Fruit fly (Drosophila melanogaster) whole organism, wandering third instar larva: ENCODE measurements around the gene mtsh.

Experiments used
- Abd-B ChIP-seq: fragments of >200 bp; optimal IDR thresholded peaks from 2 replicates; lab custom pipeline; 2017; ENCODE audit warnings: missing biosample characterization, missing genetic modification characterization
- CG32264 ChIP-seq: fragments of 200-800 bp; sonication (Bioruptor generic); optimal IDR thresholded peaks from 2 replicates; lab custom pipeline; 2016; ENCODE audit warnings: missing biosample characterization, missing genetic modification characterization
- CG9705 ChIP-seq: fragments of 200-800 bp; sonication (Bioruptor generic); optimal IDR thresholded peaks from 2 replicates; lab custom pipeline; 2018; ENCODE audit warnings: missing biosample characterization, mild to moderate bottlenecking, missing genetic modification characterization
- CrebA ChIP-seq: fragments of 200-800 bp; sonication (Bioruptor generic); optimal IDR thresholded peaks from 2 replicates; lab custom pipeline; 2016; ENCODE audit warnings: missing biosample characterization, mild to moderate bottlenecking, missing genetic modification characterization, borderline replicate concordance
- Dfd ChIP-seq: fragments of >200 bp; optimal IDR thresholded peaks from 2 replicates; lab custom pipeline; 2017; ENCODE audit warnings: missing biosample characterization, missing genetic modification characterization
- HLH106 ChIP-seq: fragments of 200-800 bp; optimal IDR thresholded peaks from 3 replicates; lab custom pipeline; 2019; ENCODE audit warnings: missing biosample characterization, mild to moderate bottlenecking, missing genetic modification characterization, moderate library complexity
- Hnf4 ChIP-seq: fragments of 200-800 bp; sonication (Bioruptor generic); optimal IDR thresholded peaks from 2 replicates; lab custom pipeline; 2016; ENCODE audit warnings: missing biosample characterization, mild to moderate bottlenecking, missing genetic modification characterization
- Hr78 ChIP-seq: fragments of >200 bp; optimal IDR thresholded peaks from 2 replicates; lab custom pipeline; 2017; ENCODE audit warnings: missing biosample characterization, missing genetic modification characterization
- Hr83 ChIP-seq: fragments of 200-300 bp; sonication (Bioruptor generic); optimal IDR thresholded peaks from 2 replicates; lab custom pipeline; 2016; ENCODE audit warnings: missing biosample characterization, mild to moderate bottlenecking, missing genetic modification characterization, moderate library complexity; ENCODE audit not compliant: poor library complexity, severe bottlenecking
- Jra ChIP-seq: sonication (Bioruptor generic); optimal IDR thresholded peaks from 2 replicates; lab custom pipeline; 2016; ENCODE audit warnings: missing biosample characterization, missing genetic modification characterization
- Mio ChIP-seq: sonication (Bioruptor generic); optimal IDR thresholded peaks from 2 replicates; lab custom pipeline; 2016; ENCODE audit warnings: missing biosample characterization, missing genetic modification characterization
- Myc ChIP-seq: fragments of >200 bp; optimal IDR thresholded peaks from 2 replicates; lab custom pipeline; 2017
- N ChIP-seq: fragments of >200 bp; optimal IDR thresholded peaks from 2 replicates; lab custom pipeline; 2018; ENCODE audit warnings: missing biosample characterization, missing external identifiers, missing genetic modification characterization
- OdsH ChIP-seq: fragments of 200-800 bp; sonication (Bioruptor generic); optimal IDR thresholded peaks from 2 replicates; lab custom pipeline; 2016; ENCODE audit warnings: missing biosample characterization, mild to moderate bottlenecking, missing genetic modification characterization
- Rel ChIP-seq, 2 experiments: fragments of 200-800 bp; sonication (Bioruptor generic) in 1 of 2; optimal IDR thresholded peaks; 2 replicates in 1 of 2; 3 replicates in 1 of 2; lab custom pipeline; 2016 to 2019; ENCODE audit warnings: mild to moderate bottlenecking in 2 of 2, missing biosample characterization in 2 of 2, missing genetic modification characterization in 2 of 2, moderate library complexity in 1 of 2
- Sp1 ChIP-seq: fragments of 200-800 bp; sonication (Bioruptor generic); optimal IDR thresholded peaks from 3 replicates; lab custom pipeline; 2019; ENCODE audit warnings: missing biosample characterization, mild to moderate bottlenecking, missing genetic modification characterization, moderate library complexity
- Vsx2 ChIP-seq: fragments of 200-300, 225-300 bp; sonication (Bioruptor generic); optimal IDR thresholded peaks from 2 replicates; lab custom pipeline; 2018; ENCODE audit warnings: missing biosample characterization, missing genetic modification characterization; ENCODE audit not compliant: partially characterized antibody
- br ChIP-seq: fragments of 200-800 bp; sonication (Bioruptor generic); optimal IDR thresholded peaks from 2 replicates; lab custom pipeline; 2016; ENCODE audit warnings: missing biosample characterization, missing genetic modification characterization
- brk ChIP-seq: fragments of 200-800 bp; sonication (Bioruptor generic); optimal IDR thresholded peaks from 2 replicates; lab custom pipeline; 2016; ENCODE audit warnings: missing biosample characterization, mild to moderate bottlenecking, missing genetic modification characterization
- dl ChIP-seq, 2 experiments: fragments of 175-275, 200-275 bp in 1 of 2; fragments of 200-275 bp in 1 of 2; sonication (Bioruptor generic); optimal IDR thresholded peaks; lab custom pipeline; 2018; ENCODE audit warnings: mild to moderate bottlenecking in 2 of 2, missing biosample characterization in 2 of 2, missing genetic modification characterization in 2 of 2, moderate library complexity in 2 of 2; ENCODE audit not compliant: partially characterized antibody in 2 of 2, insufficient read depth in 1 of 2
- dmrt93B ChIP-seq: fragments of 200-800 bp; sonication (Bioruptor generic); optimal IDR thresholded peaks from 2 replicates; lab custom pipeline; 2018; ENCODE audit warnings: missing biosample characterization, mild to moderate bottlenecking, missing genetic modification characterization
- dsf ChIP-seq: sonication (Bioruptor generic); optimal IDR thresholded peaks from 2 replicates; lab custom pipeline; 2016; ENCODE audit warnings: missing biosample characterization, missing genetic modification characterization, borderline replicate concordance
- ey ChIP-seq: fragments of 200-800 bp; sonication (Bioruptor generic); optimal IDR thresholded peaks from 2 replicates; lab custom pipeline; 2016; ENCODE audit warnings: missing biosample characterization, missing genetic modification characterization
- foxo ChIP-seq, 2 experiments: fragments of 200-800 bp; sonication (Bioruptor generic); optimal IDR thresholded peaks; 2 replicates in 1 of 2; 3 replicates in 1 of 2; lab custom pipeline; 2016 to 2017; ENCODE audit warnings: missing biosample characterization in 2 of 2, missing genetic modification characterization in 2 of 2
- fru ChIP-seq: fragments of 200-800 bp; sonication (Bioruptor generic); optimal IDR thresholded peaks from 3 replicates; lab custom pipeline; 2016; ENCODE audit warnings: missing biosample characterization, mild to moderate bottlenecking, missing genetic modification characterization
- h ChIP-seq: fragments of 200-800 bp; sonication (Bioruptor generic); optimal IDR thresholded peaks from 3 replicates; lab custom pipeline; 2016; ENCODE audit warnings: missing biosample characterization, mild to moderate bottlenecking, missing genetic modification characterization
- jim ChIP-seq: fragments of 175-275, 200-325 bp; sonication (Bioruptor generic); optimal IDR thresholded peaks from 2 replicates; lab custom pipeline; 2016; ENCODE audit warnings: missing biosample characterization, mild to moderate bottlenecking, missing genetic modification characterization
- lola ChIP-seq: fragments of >200 bp; optimal IDR thresholded peaks from 2 replicates; lab custom pipeline; 2017; ENCODE audit warnings: missing biosample characterization, missing genetic modification characterization
- pan ChIP-seq: fragments of >200 bp; optimal IDR thresholded peaks from 2 replicates; lab custom pipeline; 2017
- psq ChIP-seq: fragments of 200-800 bp; sonication (Bioruptor generic); optimal IDR thresholded peaks from 3 replicates; lab custom pipeline; 2017; ENCODE audit warnings: missing biosample characterization, mild to moderate bottlenecking, missing genetic modification characterization, moderate library complexity
- rgr ChIP-seq: fragments of 200-800 bp; sonication (Bioruptor generic); optimal IDR thresholded peaks from 3 replicates; lab custom pipeline; 2016; ENCODE audit warnings: missing biosample characterization, mild to moderate bottlenecking, missing genetic modification characterization
- sage ChIP-seq: fragments of 200-800 bp; sonication (Bioruptor generic); optimal IDR thresholded peaks from 2 replicates; lab custom pipeline; 2016; ENCODE audit warnings: missing biosample characterization, mild to moderate bottlenecking, missing genetic modification characterization
- sv ChIP-seq: fragments of 200-800 bp; sonication (Bioruptor generic); optimal IDR thresholded peaks from 3 replicates; lab custom pipeline; 2016; ENCODE audit warnings: missing biosample characterization, missing genetic modification characterization
- tai ChIP-seq: sonication (Bioruptor generic); optimal IDR thresholded peaks from 2 replicates; lab custom pipeline; 2016; ENCODE audit warnings: missing biosample characterization, missing genetic modification characterization
- usp ChIP-seq: fragments of >200 bp; optimal IDR thresholded peaks from 2 replicates; lab custom pipeline; 2017; ENCODE audit warnings: missing biosample characterization, missing genetic modification characterization
- woc ChIP-seq: sonication (Bioruptor generic); optimal IDR thresholded peaks from 2 replicates; lab custom pipeline; 2016; ENCODE audit warnings: missing biosample characterization, mild to moderate bottlenecking, missing genetic modification characterization

Gene mtsh

DNA sequence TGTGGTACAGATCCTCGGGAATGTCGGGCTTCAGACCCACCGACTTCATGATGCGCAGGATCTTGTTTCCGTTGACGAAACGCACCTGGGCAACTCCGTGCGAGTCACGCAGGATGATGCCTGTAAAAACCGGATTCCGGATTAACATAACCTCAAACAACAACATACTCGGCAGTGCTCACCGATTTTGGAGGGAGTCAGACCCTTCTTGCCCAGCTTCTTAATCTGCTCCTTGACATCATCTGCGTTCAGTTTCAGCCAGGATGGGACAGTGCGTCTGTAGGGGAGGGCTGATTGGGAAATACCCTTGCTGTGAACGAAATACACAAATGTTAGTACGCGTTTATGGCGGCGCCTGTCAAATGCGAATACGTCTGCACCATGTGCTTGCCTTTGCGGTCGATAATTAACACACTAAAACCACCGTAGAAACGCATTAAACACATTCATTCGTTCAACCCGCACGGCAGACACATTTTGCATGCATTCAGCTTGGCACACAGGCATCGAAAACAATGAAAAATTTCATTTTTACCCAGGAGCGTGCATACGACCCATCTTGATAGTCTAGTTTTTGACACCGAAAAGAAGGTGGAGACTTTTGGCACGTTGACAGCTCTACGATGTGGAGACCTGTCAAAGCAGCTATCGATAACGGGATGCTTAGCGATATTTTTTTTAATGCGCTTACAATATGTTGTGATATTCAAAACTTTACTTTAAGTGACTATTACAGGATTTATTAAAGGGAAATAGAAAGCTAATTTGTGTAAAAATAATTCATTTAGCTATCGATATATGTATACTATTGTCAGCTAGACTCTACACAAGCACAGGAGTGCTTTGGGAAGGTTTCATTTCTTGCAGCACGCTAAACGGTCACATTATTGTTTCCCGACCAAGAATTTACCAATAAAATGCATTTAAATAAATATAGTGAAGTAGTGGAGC is 44.6 kb upstream of the mtsh start, which contains the start of the genes RpS13 and CSN8:
RpS13 (minus strand) TSS at position 657 of the 951 bp plus-strand sequence.
CSN8 (plus strand) TSS at position 850 of the 951 bp plus-strand sequence.
- TF ChIP-seq Myc (lab: Kevin White, UChicago) (peak; percentile 62), Jra (GFP tag; lab: Kevin White, UChicago) (no peak), woc (peak; percentile 7), usp (GFP tag; lab: Kevin White, UChicago) (no peak), OdsH (GFP tag; lab: Kevin White, UChicago) (no peak), brk (GFP tag; lab: Kevin White, UChicago) (peak; percentile 38), Rel (GFP tag; optimal IDR thresholded peaks at IDR 0.05; lab: Kevin White, UChicago) (no peak), Rel (tag; optimal IDR thresholded peaks at IDR 0.05; lab: Kevin White, UChicago) (peak; percentile 3), jim (GFP tag; lab: Kevin White, UChicago) (no peak), h (peak; percentile 58), rgr (peak; percentile 36), HLH106 (tag; lab: Kevin White, UChicago) (no peak), CG9705 (GFP tag; lab: Kevin White, UChicago) (peak; percentile 9), CrebA (GFP tag; lab: Kevin White, UChicago) (no peak), tai (GFP tag; lab: Kevin White, UChicago) (peak; percentile 48), N (GFP tag; lab: Kevin White, UChicago) (no peak), fru (GFP tag; lab: Kevin White, UChicago) (peak; percentile 20), Sp1 (GFP tag; lab: Kevin White, UChicago) (peak; percentile 58), Hr83 (GFP tag; lab: Kevin White, UChicago) (no peak), Hnf4 (GFP tag; lab: Kevin White, UChicago) (peak; percentile 32)

DNA sequence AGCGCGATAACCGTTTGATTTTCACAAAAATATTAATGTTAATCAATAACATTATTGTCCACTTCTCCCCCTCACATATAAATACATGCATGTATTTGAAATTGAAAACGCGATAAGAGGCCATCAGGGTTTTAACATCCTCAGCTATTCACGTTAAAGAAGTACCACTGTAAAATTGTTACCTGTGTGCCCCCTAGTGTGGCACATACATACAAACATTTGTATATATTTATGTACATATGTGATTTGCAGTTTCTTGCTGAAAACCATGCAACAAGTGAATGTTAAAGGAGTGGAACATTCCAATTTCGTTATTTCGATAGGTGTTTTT is 43.2 kb upstream of the mtsh start:
- TF ChIP-seq lola (GFP tag; lab: Kevin White, UChicago) (no peak), Hr83 (GFP tag; lab: Kevin White, UChicago) (no peak), dl (GFP tag; optimal IDR thresholded peaks at IDR 0.05; lab: Kevin White, UChicago; ENCODE audit: insufficient read depth in 1 of 2, partially characterized antibody in 2 of 2) (no peak), usp (GFP tag; lab: Kevin White, UChicago) (no peak), ey (GFP tag; lab: Kevin White, UChicago) (no peak), psq (GFP tag; lab: Kevin White, UChicago) (no peak), Jra (GFP tag; lab: Kevin White, UChicago) (no peak), Dfd (GFP tag; lab: Kevin White, UChicago) (no peak), N (GFP tag; lab: Kevin White, UChicago) (no peak), jim (GFP tag; lab: Kevin White, UChicago) (no peak), CG32264 (GFP tag; lab: Kevin White, UChicago) (no peak), rgr (no peak), CG9705 (GFP tag; lab: Kevin White, UChicago) (no peak), Sp1 (GFP tag; lab: Kevin White, UChicago) (no peak), Rel (GFP tag; optimal IDR thresholded peaks at IDR 0.05; lab: Kevin White, UChicago) (no peak), Rel (tag; optimal IDR thresholded peaks at IDR 0.05; lab: Kevin White, UChicago) (no peak), Mio (GFP tag; lab: Kevin White, UChicago) (no peak), foxo (GFP tag; optimal IDR thresholded peaks at IDR 0.05; lab: Kevin White, UChicago) (no peak), sv (no peak), br (GFP tag; lab: Kevin White, UChicago) (no peak), sage (no peak)

DNA sequence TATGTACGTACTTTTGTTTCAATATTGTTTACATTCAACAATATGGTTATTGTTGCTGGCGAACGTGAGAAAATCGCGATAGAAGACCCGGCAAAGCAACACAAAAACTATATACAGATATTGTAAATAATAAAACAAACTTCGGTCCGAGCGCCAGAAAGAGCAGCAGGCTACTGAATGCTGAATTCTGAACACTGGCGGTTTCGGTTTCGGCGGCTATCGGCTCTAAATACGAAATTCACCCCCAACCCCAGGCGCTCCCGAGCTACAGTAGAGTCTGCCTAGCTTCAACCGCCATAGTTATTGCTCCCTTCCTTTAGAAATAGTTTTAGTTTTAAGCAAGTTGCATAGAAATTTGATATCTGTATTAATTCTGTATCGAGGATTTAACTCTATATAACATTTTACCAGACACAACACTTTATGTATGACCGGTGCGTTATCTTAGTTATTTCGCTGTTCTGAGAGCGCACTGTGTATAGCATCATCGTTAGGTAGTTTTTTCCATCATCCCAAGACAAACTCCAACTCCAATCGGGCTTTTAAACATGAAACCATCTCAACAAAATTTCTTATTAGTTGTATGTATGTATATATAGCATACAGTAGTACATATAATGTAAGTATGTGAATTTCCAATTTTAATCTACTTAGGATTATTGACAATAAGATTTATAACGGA is 42.7 kb upstream of the mtsh start, which contains the start of gene CG7627:
CG7627 (minus strand) TSS at position 197 of the 682 bp plus-strand sequence.
- peak; percentile 48 for TF ChIP-seq sage
- peak; percentile 85 for TF ChIP-seq br (GFP tag; lab: Kevin White, UChicago)
- TF ChIP-seq h, result peak; percentile 89
- no peak for TF ChIP-seq Rel (GFP tag; optimal IDR thresholded peaks at IDR 0.05; lab: Kevin White, UChicago)
- TF ChIP-seq Rel (tag; optimal IDR thresholded peaks at IDR 0.05; lab: Kevin White, UChicago), result peak; percentile 41
- peak; percentile 86 for TF ChIP-seq Hnf4 (GFP tag; lab: Kevin White, UChicago)
- TF ChIP-seq Myc (lab: Kevin White, UChicago), result no peak
- no peak for TF ChIP-seq lola (GFP tag; lab: Kevin White, UChicago)
- no peak for TF ChIP-seq CrebA (GFP tag; lab: Kevin White, UChicago)
- peak in 1 of 2 experiments; percentile 90 for TF ChIP-seq foxo (GFP tag; optimal IDR thresholded peaks at IDR 0.05; lab: Kevin White, UChicago)
- peak; percentile 63 for TF ChIP-seq tai (GFP tag; lab: Kevin White, UChicago)
- peak; percentile 72 for TF ChIP-seq brk (GFP tag; lab: Kevin White, UChicago)
- no peak for TF ChIP-seq usp (GFP tag; lab: Kevin White, UChicago)
- no peak for TF ChIP-seq dsf (GFP tag; lab: Kevin White, UChicago)
- peak; percentile 49 for TF ChIP-seq Vsx2 (GFP tag; lab: Kevin White, UChicago)
- peak; percentile 82 for TF ChIP-seq psq (GFP tag; lab: Kevin White, UChicago)
- TF ChIP-seq dmrt93B (GFP tag; lab: Kevin White, UChicago), result peak; percentile 66
- TF ChIP-seq CG9705 (GFP tag; lab: Kevin White, UChicago), result peak; percentile 53
- TF ChIP-seq Jra (GFP tag; lab: Kevin White, UChicago), result peak; percentile 83
- peak; percentile 93 for TF ChIP-seq woc
- no peak for TF ChIP-seq Abd-B
- TF ChIP-seq dl (GFP tag; optimal IDR thresholded peaks at IDR 0.05; lab: Kevin White, UChicago; ENCODE audit: insufficient read depth in 1 of 2, partially characterized antibody in 2 of 2), result no peak
- TF ChIP-seq pan, result no peak
- TF ChIP-seq Dfd (GFP tag; lab: Kevin White, UChicago), result no peak
- no peak for TF ChIP-seq Hr78 (GFP tag; lab: Kevin White, UChicago)
- peak; percentile 49 for TF ChIP-seq Hr83 (GFP tag; lab: Kevin White, UChicago)
- TF ChIP-seq N (GFP tag; lab: Kevin White, UChicago), result no peak
- TF ChIP-seq jim (GFP tag; lab: Kevin White, UChicago), result no peak
- TF ChIP-seq Sp1 (GFP tag; lab: Kevin White, UChicago), result peak; percentile 74
- peak; percentile 90 for TF ChIP-seq ey (GFP tag; lab: Kevin White, UChicago)
